Worm (Caenorhabditis elegans): ENCODE results near the gene B0281.4.

The B0281.4 gene

ce11 chrII:2302330-2302729 is 3.7 kb upstream of the B0281.4 start, which contains the start of gene B0281.6:
B0281.6 (minus strand) TSS chrII:2302430.
- TF ChIP-seq nhr-11 (tag; optimal IDR thresholded peaks at IDR 0.05) (no peak), nhr-23 (tag; optimal IDR thresholded peaks at IDR 0.05) (no peak)

ce11 chrII:2300861-2301260 is 2.2 kb upstream of the B0281.4 start, which contains the start of gene B0281.5:
B0281.5 (minus strand) TSS chrII:2300961.
- TF ChIP-seq lin-13 (GFP tag; optimal IDR thresholded peaks at IDR 0.05): no peak
- TF ChIP-seq sma-9 (GFP tag; optimal IDR thresholded peaks at IDR 0.05): no peak
- TF ChIP-seq sma-9 (tag; optimal IDR thresholded peaks at IDR 0.05): no peak
- TF ChIP-seq mdl-1 (tag; optimal IDR thresholded peaks at IDR 0.05): no peak
- no peak for TF ChIP-seq nhr-10 (tag; optimal IDR thresholded peaks at IDR 0.05)
- no peak for TF ChIP-seq elt-1 (tag; optimal IDR thresholded peaks at IDR 0.05)

- TF ChIP-seq ama-1 (optimal IDR thresholded peaks at IDR 0.05): no peak
- TF ChIP-seq nhr-25 (tag; optimal IDR thresholded peaks at IDR 0.05): no peak
Measured at ce11 chrII:2295817-2296315, 2.8 kb downstream of the B0281.4 start, which contains the start of gene fbxc-25. fbxc-25 (minus strand) TSS chrII:2296265.

ce11 chrII:2292549-2292948 is 6.1 kb downstream of the B0281.4 start:
- TF ChIP-seq ama-1 (optimal IDR thresholded peaks at IDR 0.05) (no peak), nhr-21 (tag; optimal IDR thresholded peaks at IDR 0.05) (no peak), fos-1 (tag; optimal IDR thresholded peaks at IDR 0.05) (peak; percentile 74)

ce11 chrII:2292027-2292426 is 6.6 kb downstream of the B0281.4 start, which contains the start of gene K09F6.7:
K09F6.7 (minus strand) TSS chrII:2292127.
- TF ChIP-seq alr-1 (tag; optimal IDR thresholded peaks at IDR 0.05) (no peak), unc-62 (GFP tag; optimal IDR thresholded peaks at IDR 0.05) (no peak), nhr-23 (tag; optimal IDR thresholded peaks at IDR 0.05) (no peak), nhr-129 (tag; optimal IDR thresholded peaks at IDR 0.05) (no peak), sem-4 (tag; optimal IDR thresholded peaks at IDR 0.05) (no peak), ZK546.5 (tag; optimal IDR thresholded peaks at IDR 0.05) (no peak), dmd-4 (tag; optimal IDR thresholded peaks at IDR 0.05) (no peak), ama-1 (optimal IDR thresholded peaks at IDR 0.05) (no peak), nhr-237 (tag; optimal IDR thresholded peaks at IDR 0.05) (no peak), nhr-25 (tag; optimal IDR thresholded peaks at IDR 0.05) (no peak), lin-11 (tag; optimal IDR thresholded peaks at IDR 0.05) (no peak), ztf-1 (GFP tag; conservative IDR thresholded peaks at IDR 0.05) (no peak), mab-5 (tag; optimal IDR thresholded peaks at IDR 0.05) (no peak), nhr-77 (tag; optimal IDR thresholded peaks at IDR 0.05) (no peak), unc-39 (tag; optimal IDR thresholded peaks at IDR 0.05) (no peak), nhr-6 (tag; optimal IDR thresholded peaks at IDR 0.05) (no peak), gmeb-1 (tag; optimal IDR thresholded peaks at IDR 0.05) (no peak), crh-2 (tag; optimal IDR thresholded peaks at IDR 0.05) (no peak)

- TF ChIP-seq ceh-16 (tag; optimal IDR thresholded peaks at IDR 0.05) (no peak), nhr-129 (tag; optimal IDR thresholded peaks at IDR 0.05) (peak; percentile 18), sma-9 (GFP tag; optimal IDR thresholded peaks at IDR 0.05) (peak; percentile 66), sma-9 (tag; optimal IDR thresholded peaks at IDR 0.05) (no peak), lsy-2 (tag; optimal IDR thresholded peaks at IDR 0.05) (peak in 1 of 2 experiments; percentile 20), crh-2 (tag; optimal IDR thresholded peaks at IDR 0.05) (no peak), nhr-23 (tag; optimal IDR thresholded peaks at IDR 0.05) (no peak), nhr-10 (tag; optimal IDR thresholded peaks at IDR 0.05) (no peak), nhr-77 (tag; optimal IDR thresholded peaks at IDR 0.05) (no peak), unc-55 (GFP tag; optimal IDR thresholded peaks at IDR 0.05) (peak; percentile 72), mab-5 (tag; optimal IDR thresholded peaks at IDR 0.05) (peak; percentile 2), nhr-11 (tag; optimal IDR thresholded peaks at IDR 0.05) (no peak), fos-1 (tag; optimal IDR thresholded peaks at IDR 0.05) (no peak), nhr-21 (tag; optimal IDR thresholded peaks at IDR 0.05) (no peak)
Measured at ce11 chrII:2289441-2289840, 9.2 kb downstream of the B0281.4 start.

ce11 chrII:2288798-2289197 is 9.8 kb downstream of the B0281.4 start, which contains the start of the genes K09F6.10 and K09F6.13:
K09F6.10 (minus strand) TSS chrII:2288883.
K09F6.13 (plus strand) TSS chrII:2289114.
- TF ChIP-seq nhr-11 (tag; optimal IDR thresholded peaks at IDR 0.05) (no peak), ztf-11 (tag; optimal IDR thresholded peaks at IDR 0.05) (no peak), sma-9 (GFP tag; optimal IDR thresholded peaks at IDR 0.05) (peak; percentile 17), sma-9 (tag; optimal IDR thresholded peaks at IDR 0.05) (no peak), unc-55 (GFP tag; optimal IDR thresholded peaks at IDR 0.05) (peak; percentile 25), unc-62 (GFP tag; optimal IDR thresholded peaks at IDR 0.05) (no peak), ZK546.5 (tag; optimal IDR thresholded peaks at IDR 0.05) (no peak), R02D3.7 (tag; optimal IDR thresholded peaks at IDR 0.05) (no peak)

All from whole organism, L2 larva.